Fruit fly (Drosophila melanogaster) whole organism, prepupa: ENCODE data around the gene CG46399.

Experiments
- Blimp-1 ChIP-seq: fragments of 200-800 bp; sonication (Bioruptor generic); optimal IDR thresholded peaks from 3 replicates; lab custom pipeline; 2017; ENCODE audit warnings: missing biosample characterization, missing genetic modification characterization, mild to moderate bottlenecking, moderate library complexity, missing genetic modification reagents
- CG10631 ChIP-seq: fragments of 200-800 bp; sonication (Bioruptor generic); optimal IDR thresholded peaks from 2 replicates; lab custom pipeline; 2016; ENCODE audit warnings: missing biosample characterization, missing genetic modification characterization
- CG10669 ChIP-seq: fragments of 200-800 bp; sonication (Bioruptor generic); optimal IDR thresholded peaks from 3 replicates; lab custom pipeline; 2018; ENCODE audit warnings: missing biosample characterization, mild to moderate bottlenecking, missing genetic modification characterization, moderate library complexity
- CG11762 ChIP-seq: fragments of 200-800 bp; sonication (Bioruptor generic); optimal IDR thresholded peaks from 3 replicates; lab custom pipeline; 2016; ENCODE audit warnings: missing biosample characterization, missing genetic modification characterization; ENCODE audit not compliant: insufficient read depth
- CG15336 ChIP-seq: fragments of 200-800 bp; sonication (Bioruptor generic); IDR thresholded peaks from 2 replicates; pipeline ENCODE4 v1.3.6; 2022; ENCODE audit warnings: missing biosample characterization, missing genetic modification characterization
- CG31627 ChIP-seq: fragments of 200-800 bp; sonication (Bioruptor generic); optimal IDR thresholded peaks from 3 replicates; lab custom pipeline; 2016; ENCODE audit warnings: missing biosample characterization, missing genetic modification characterization
- CG3919 ChIP-seq: fragments of 200-800 bp; sonication (Bioruptor generic); optimal IDR thresholded peaks from 3 replicates; lab custom pipeline; 2016; ENCODE audit warnings: missing biosample characterization, missing genetic modification characterization
- CG4318 ChIP-seq: fragments of 200-800 bp; sonication (Bioruptor generic); optimal IDR thresholded peaks from 3 replicates; lab custom pipeline; 2017; ENCODE audit warnings: missing biosample characterization, mild to moderate bottlenecking, missing genetic modification characterization
- CG6163 ChIP-seq: fragments of 200-800 bp; sonication (Bioruptor generic); IDR thresholded peaks from 3 replicates; pipeline ENCODE4 v1.3.6; 2022; ENCODE audit warnings: missing biosample characterization, missing genetic modification characterization
- CG6808 ChIP-seq: fragments of 200-800 bp; sonication (Bioruptor generic); optimal IDR thresholded peaks from 3 replicates; lab custom pipeline; 2017; ENCODE audit warnings: missing biosample characterization, missing genetic modification characterization, mild to moderate bottlenecking, moderate library complexity, missing genetic modification reagents
- CG7368 ChIP-seq: fragments of 200-800 bp; sonication (Bioruptor generic); optimal IDR thresholded peaks from 3 replicates; lab custom pipeline; 2016; ENCODE audit warnings: missing biosample characterization, missing genetic modification characterization
- CG8119 ChIP-seq: fragments of 200-800 bp; sonication (Bioruptor generic); IDR thresholded peaks from 3 replicates; pipeline ENCODE4 v1.3.6; 2022; ENCODE audit warnings: missing biosample characterization, missing genetic modification characterization
- CG8319 ChIP-seq: fragments of 200-800 bp; sonication (Bioruptor generic); optimal IDR thresholded peaks from 3 replicates; lab custom pipeline; 2016; ENCODE audit warnings: missing biosample characterization, missing genetic modification characterization
- Ets21C ChIP-seq: fragments of 200-800 bp; sonication (Bioruptor generic); optimal IDR thresholded peaks from 3 replicates; lab custom pipeline; 2016; ENCODE audit warnings: missing biosample characterization, missing genetic modification characterization
- Ets96B ChIP-seq: fragments of 200-800 bp; optimal IDR thresholded peaks from 2 replicates; lab custom pipeline; 2019; ENCODE audit warnings: missing biosample characterization, mild to moderate bottlenecking, missing genetic modification characterization, moderate library complexity
- Hr38 ChIP-seq: sonication (Bioruptor generic); optimal IDR thresholded peaks from 2 replicates; lab custom pipeline; 2016; ENCODE audit warnings: missing biosample characterization, missing genetic modification characterization
- Hr39 ChIP-seq: fragments of 200-800 bp; sonication (Bioruptor generic); optimal IDR thresholded peaks from 2 replicates; lab custom pipeline; 2016; ENCODE audit warnings: missing biosample characterization, missing genetic modification characterization
- Hr4 ChIP-seq: fragments of 200-800 bp; sonication (Bioruptor generic); optimal IDR thresholded peaks from 3 replicates; lab custom pipeline; 2016; ENCODE audit warnings: missing biosample characterization, missing genetic modification characterization
- OdsH ChIP-seq: fragments of 200-800 bp; sonication (Bioruptor generic); optimal IDR thresholded peaks from 3 replicates; lab custom pipeline; 2016; ENCODE audit warnings: missing biosample characterization, missing genetic modification characterization
- Smox ChIP-seq: fragments of 200-800 bp; sonication (Bioruptor generic); optimal IDR thresholded peaks from 3 replicates; lab custom pipeline; 2016; ENCODE audit warnings: missing biosample characterization, missing genetic modification characterization
- Sox102F ChIP-seq: fragments of 200-800 bp; sonication (Bioruptor generic); optimal IDR thresholded peaks from 2 replicates; lab custom pipeline; 2016; ENCODE audit warnings: missing biosample characterization, mild to moderate bottlenecking, missing genetic modification characterization
- Sox14 ChIP-seq: fragments of 200-800 bp; sonication (Bioruptor generic); optimal IDR thresholded peaks from 3 replicates; lab custom pipeline; 2016; ENCODE audit warnings: missing biosample characterization, missing genetic modification characterization
- achi ChIP-seq: fragments of 200-800 bp; sonication (Bioruptor generic); optimal IDR thresholded peaks from 3 replicates; lab custom pipeline; 2016; ENCODE audit warnings: missing biosample characterization, missing genetic modification characterization
- acj6 ChIP-seq: fragments of 200-800 bp; sonication (Bioruptor generic); optimal IDR thresholded peaks from 3 replicates; lab custom pipeline; 2016; ENCODE audit warnings: missing biosample characterization, missing genetic modification characterization
- cyc ChIP-seq: fragments of 200-800 bp; sonication (Bioruptor generic); optimal IDR thresholded peaks from 3 replicates; lab custom pipeline; 2016; ENCODE audit warnings: missing biosample characterization, missing genetic modification characterization
- eg ChIP-seq: fragments of 200-800 bp; sonication (Bioruptor generic); IDR thresholded peaks from 3 replicates; pipeline ENCODE4 v1.3.6; 2022; ENCODE audit warnings: missing biosample characterization, missing genetic modification characterization
- esn ChIP-seq: fragments of 200-800 bp; sonication (Bioruptor generic); optimal IDR thresholded peaks from 2 replicates; lab custom pipeline; 2016; ENCODE audit warnings: missing biosample characterization, mild to moderate bottlenecking, missing genetic modification characterization, moderate library complexity
- fd59A ChIP-seq: fragments of 200-800 bp; sonication (Bioruptor generic); optimal IDR thresholded peaks from 2 replicates; lab custom pipeline; 2017; ENCODE audit warnings: missing biosample characterization, mild to moderate bottlenecking, missing genetic modification characterization, missing genetic modification reagents
- fd85E ChIP-seq: fragments of 200-800 bp; sonication (Bioruptor generic); optimal IDR thresholded peaks from 3 replicates; lab custom pipeline; 2016; ENCODE audit warnings: missing biosample characterization, missing genetic modification characterization
- fkh ChIP-seq: fragments of 200-800 bp; sonication (Bioruptor generic); optimal IDR thresholded peaks from 3 replicates; lab custom pipeline; 2017; ENCODE audit warnings: missing biosample characterization, mild to moderate bottlenecking, missing genetic modification characterization, moderate library complexity
- lz ChIP-seq: fragments of 200-800 bp; sonication (Bioruptor generic); optimal IDR thresholded peaks from 3 replicates; lab custom pipeline; 2016; ENCODE audit warnings: missing biosample characterization, missing genetic modification characterization
- net ChIP-seq: fragments of 200-800 bp; sonication (Bioruptor generic); optimal IDR thresholded peaks from 3 replicates; lab custom pipeline; 2016; ENCODE audit warnings: missing biosample characterization, missing genetic modification characterization
- salr ChIP-seq, 2 experiments: fragments of 200-800 bp; sonication (Bioruptor generic); optimal IDR thresholded peaks; 3 replicates each; lab custom pipeline; 2016 to 2018; ENCODE audit warnings: missing biosample characterization in 2 of 2, missing genetic modification characterization in 2 of 2, mild to moderate bottlenecking in 1 of 2
- ss ChIP-seq, 2 experiments: fragments of 200-800 bp; sonication (Bioruptor generic); optimal IDR thresholded peaks; 2 replicates in 1 of 2; 3 replicates in 1 of 2; lab custom pipeline; 2017 to 2018; ENCODE audit warnings: mild to moderate bottlenecking in 2 of 2, missing biosample characterization in 2 of 2, missing genetic modification characterization in 2 of 2, moderate library complexity in 1 of 2
- topi ChIP-seq: fragments of 200-800 bp; sonication (Bioruptor generic); optimal IDR thresholded peaks from 3 replicates; lab custom pipeline; 2016; ENCODE audit warnings: missing biosample characterization, missing genetic modification characterization

Gene CG46399

DNA sequence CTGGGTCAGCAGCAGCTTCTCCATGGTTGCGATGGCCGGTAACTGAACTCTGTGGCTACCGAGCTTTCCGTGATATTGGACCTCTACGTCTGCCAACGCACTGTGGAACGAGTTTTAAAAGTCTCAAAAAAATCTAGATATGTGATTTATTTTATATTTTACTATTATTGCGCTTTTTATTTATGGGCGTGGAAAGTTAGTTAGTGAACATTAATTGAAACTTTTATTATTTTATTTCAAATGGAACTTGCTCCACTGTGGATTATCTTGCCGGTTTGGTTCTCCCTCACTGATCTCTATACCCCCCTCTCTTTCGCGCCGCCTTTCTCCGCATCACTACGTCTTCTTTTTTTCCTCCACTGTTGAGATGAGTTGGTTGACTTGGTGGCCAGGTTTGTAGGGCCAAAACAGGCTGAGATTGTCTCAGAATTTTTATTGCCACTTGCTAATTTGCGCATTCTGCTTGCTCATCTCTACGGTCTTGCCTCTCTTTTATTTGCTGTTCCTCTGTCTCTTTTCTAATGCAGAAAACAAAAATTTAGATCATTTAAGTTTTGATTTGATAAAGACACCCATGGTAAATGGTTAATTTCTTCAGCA lies 10.2 kb upstream of the CG46399 start, which contains the start of gene CG9522 (continued):
- TF ChIP-seq ss (GFP tag; optimal IDR thresholded peaks at IDR 0.05; lab: Kevin White, UChicago) (peak; percentile 85), acj6 (GFP tag; lab: Kevin White, UChicago) (peak; percentile 89), fd59A (GFP tag; lab: Kevin White, UChicago) (peak; percentile 76), Ets21C (peak; percentile 53), Sox102F (GFP tag; lab: Kevin White, UChicago) (peak; percentile 79), CG4318 (peak; percentile 83), lz (GFP tag; lab: Kevin White, UChicago) (peak; percentile 79), Hr39 (GFP tag; lab: Kevin White, UChicago) (peak; percentile 65), topi (GFP tag; lab: Kevin White, UChicago) (peak; percentile 85), Hr4 (GFP tag; lab: Kevin White, UChicago) (peak; percentile 85), net (GFP tag; lab: Kevin White, UChicago) (peak; percentile 82), Blimp-1 (GFP tag; lab: Kevin White, UChicago) (peak; percentile 21), eg (GFP tag; lab: Robert Waterston, UW) (peak; percentile 82), CG31627 (GFP tag; lab: Kevin White, UChicago) (peak; percentile 67), Smox (GFP tag; lab: Kevin White, UChicago) (peak; percentile 74)
- TF ChIP-seq, all 60 proteins: peak for 57

DNA sequence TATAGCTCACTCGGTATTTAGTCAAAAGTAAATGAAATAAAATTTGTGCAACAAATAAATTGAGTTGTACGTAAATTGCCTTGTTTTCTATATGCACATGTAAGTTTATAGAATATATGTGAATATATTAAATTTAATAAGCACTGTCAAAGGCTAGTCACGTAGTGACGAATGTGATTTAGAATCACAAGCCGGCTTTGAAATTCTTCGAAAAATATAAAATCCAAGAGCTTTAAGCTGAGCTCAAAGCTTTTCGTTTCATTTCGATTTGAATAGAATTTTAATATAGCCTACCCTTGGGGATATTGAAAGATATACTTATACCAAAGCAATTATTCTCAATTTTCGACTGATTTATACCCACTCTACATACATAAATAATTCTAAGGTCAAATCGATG lies 9.0 kb upstream of the CG46399 start:
- TF ChIP-seq CG8119 (GFP tag; lab: Robert Waterston, UW): no peak
- no peak for TF ChIP-seq CG3919 (GFP tag; lab: Kevin White, UChicago)
- no peak for TF ChIP-seq CG10669 (GFP tag; lab: Kevin White, UChicago)
- TF ChIP-seq fkh (GFP tag; lab: Kevin White, UChicago): no peak
- no peak for TF ChIP-seq achi (GFP tag; lab: Kevin White, UChicago)
- no peak for TF ChIP-seq salr (GFP tag; optimal IDR thresholded peaks at IDR 0.05; lab: Kevin White, UChicago)
- no peak for TF ChIP-seq eg (GFP tag; lab: Robert Waterston, UW)
- no peak for TF ChIP-seq Sox14 (GFP tag; lab: Kevin White, UChicago)
- no peak for TF ChIP-seq CG4318
- no peak for TF ChIP-seq lz (GFP tag; lab: Kevin White, UChicago)
- no peak for TF ChIP-seq CG6163 (GFP tag; lab: Robert Waterston, UW)
- TF ChIP-seq, all 60 proteins: peak for 0

DNA sequence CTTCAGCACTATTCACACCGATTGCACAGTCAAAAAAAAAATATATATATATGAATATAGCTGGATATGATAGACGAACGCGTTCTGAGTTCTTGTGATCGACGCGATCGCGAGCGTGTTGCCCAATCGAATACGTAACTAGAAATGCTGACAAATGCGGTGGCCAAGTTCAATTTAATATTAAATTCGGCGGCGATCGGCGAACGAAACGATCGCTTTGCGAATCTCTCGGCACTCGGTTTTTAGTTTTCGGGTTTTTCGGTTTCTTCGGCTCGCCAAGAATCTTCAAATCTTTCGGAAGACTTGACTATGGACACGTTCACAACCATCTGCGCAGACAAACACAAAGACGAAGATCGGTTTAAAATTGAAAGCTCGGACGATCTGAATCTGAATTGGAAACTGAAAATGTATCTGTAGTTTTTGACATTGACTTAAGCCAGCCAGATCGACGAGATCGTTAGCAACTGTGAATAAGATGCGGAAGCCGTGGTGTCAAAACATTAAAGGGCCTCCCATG lies 5.8 kb upstream of the CG46399 start, which contains the start of gene CG9521:
TSS of gene CG9521 (minus strand) at position 117 of the 520 bp plus-strand sequence.
- TF ChIP-seq fd85E: no peak
- TF ChIP-seq net (GFP tag; lab: Kevin White, UChicago): no peak
- no peak for TF ChIP-seq CG15336
- TF ChIP-seq CG7368 (GFP tag; lab: Kevin White, UChicago): no peak
- TF ChIP-seq lz (GFP tag; lab: Kevin White, UChicago): no peak
- TF ChIP-seq Hr38: no peak
- no peak for TF ChIP-seq OdsH (GFP tag; lab: Kevin White, UChicago)
- TF ChIP-seq CG8319 (GFP tag; lab: Kevin White, UChicago): no peak
- no peak for TF ChIP-seq Hr4 (GFP tag; lab: Kevin White, UChicago)
- TF ChIP-seq CG10669 (GFP tag; lab: Kevin White, UChicago): no peak
- no peak for TF ChIP-seq salr (GFP tag; optimal IDR thresholded peaks at IDR 0.05; lab: Kevin White, UChicago)
- no peak for TF ChIP-seq Sox102F (GFP tag; lab: Kevin White, UChicago)
- TF ChIP-seq esn: no peak
- no peak for TF ChIP-seq CG11762 (GFP tag; lab: Kevin White, UChicago)
- no peak for TF ChIP-seq Ets96B (tag; lab: Kevin White, UChicago)
- no peak for TF ChIP-seq CG10631 (GFP tag; lab: Kevin White, UChicago)
- no peak for TF ChIP-seq cyc
- TF ChIP-seq acj6 (GFP tag; lab: Kevin White, UChicago): no peak
- TF ChIP-seq ss (GFP tag; optimal IDR thresholded peaks at IDR 0.05; lab: Kevin White, UChicago): no peak
- TF ChIP-seq CG6808 (GFP tag; lab: Kevin White, UChicago): no peak
